Worm (Caenorhabditis elegans): ENCODE results near the gene srz-62.

- TF ChIP-seq daf-12 (tag; optimal IDR thresholded peaks at IDR 0.05): no peak
- no peak for TF ChIP-seq mml-1 (tag; optimal IDR thresholded peaks at IDR 0.05)
- TF ChIP-seq nhr-76 (tag; optimal IDR thresholded peaks at IDR 0.05): no peak
- TF ChIP-seq nhr-11 (tag; optimal IDR thresholded peaks at IDR 0.05): no peak
- no peak for TF ChIP-seq hmg-11 (tag; optimal IDR thresholded peaks at IDR 0.05)
- no peak for TF ChIP-seq eor-1 (tag; optimal IDR thresholded peaks at IDR 0.05)
- no peak for TF ChIP-seq tbx-2 (tag; optimal IDR thresholded peaks at IDR 0.05)
- no peak for TF ChIP-seq nhr-12 (tag; optimal IDR thresholded peaks at IDR 0.05)
- TF ChIP-seq fkh-10 (GFP tag; optimal IDR thresholded peaks at IDR 0.05): no peak
- no peak for TF ChIP-seq nhr-25 (tag; optimal IDR thresholded peaks at IDR 0.05)
- TF ChIP-seq sea-2 (GFP tag; optimal IDR thresholded peaks at IDR 0.05): no peak
- TF ChIP-seq snpc-4 (tag; optimal IDR thresholded peaks at IDR 0.05): no peak
Observed at ce11 chrIV:3937097-3937496, 36.8 kb downstream of the srz-62 start, which contains the start of gene clec-71.
